Worm (Caenorhabditis elegans) whole organism, young adult: ENCODE results near the gene R08C7.1.

Source experiments
- ama-1 ChIP-seq, 3 experiments: fragments of 150-350 bp in 1 of 3; sonication (generic microtip) in 2 of 3; optimal IDR thresholded peaks; 2 replicates each; lab custom pipeline; 2014 to 2018; ENCODE audit warnings: missing biosample characterization in 2 of 3, missing genetic modification characterization in 2 of 3, missing genetic modification reagents in 2 of 3
- snpc-1.1 ChIP-seq: sonication (generic microtip); optimal IDR thresholded peaks from 2 replicates; lab custom pipeline; 2017; ENCODE audit warnings: missing genetic modification characterization, mild to moderate bottlenecking, missing compliant biosample characterization, antibody characterized with exemption, moderate library complexity, missing genotype, missing genetic modification reagents; ENCODE audit not compliant: insufficient read depth
- tbx-9 ChIP-seq: sonication (generic microtip); optimal IDR thresholded peaks from 2 replicates; lab custom pipeline; 2016; ENCODE audit warnings: borderline replicate concordance, missing genetic modification characterization, inconsistent platforms, missing compliant biosample characterization

ce11 chrIV:4441077-4441476 lies 10.6 kb upstream of the R08C7.1 start, which contains the start of gene fbxb-75:
- TF ChIP-seq snpc-1.1 (tag; lab: Kevin White, UChicago): no peak
- TF ChIP-seq ama-1 (optimal IDR thresholded peaks at IDR 0.05; lab: Kevin White, UChicago): no peak
- TF ChIP-seq ama-1 (GFP tag; optimal IDR thresholded peaks at IDR 0.05; lab: Kevin White, UChicago): no peak
- TF ChIP-seq tbx-9 (tag; lab: Kevin White, UChicago): no peak
